Fruit fly (Drosophila melanogaster): ENCODE data around the gene fwd.

Gene fwd

DNA sequence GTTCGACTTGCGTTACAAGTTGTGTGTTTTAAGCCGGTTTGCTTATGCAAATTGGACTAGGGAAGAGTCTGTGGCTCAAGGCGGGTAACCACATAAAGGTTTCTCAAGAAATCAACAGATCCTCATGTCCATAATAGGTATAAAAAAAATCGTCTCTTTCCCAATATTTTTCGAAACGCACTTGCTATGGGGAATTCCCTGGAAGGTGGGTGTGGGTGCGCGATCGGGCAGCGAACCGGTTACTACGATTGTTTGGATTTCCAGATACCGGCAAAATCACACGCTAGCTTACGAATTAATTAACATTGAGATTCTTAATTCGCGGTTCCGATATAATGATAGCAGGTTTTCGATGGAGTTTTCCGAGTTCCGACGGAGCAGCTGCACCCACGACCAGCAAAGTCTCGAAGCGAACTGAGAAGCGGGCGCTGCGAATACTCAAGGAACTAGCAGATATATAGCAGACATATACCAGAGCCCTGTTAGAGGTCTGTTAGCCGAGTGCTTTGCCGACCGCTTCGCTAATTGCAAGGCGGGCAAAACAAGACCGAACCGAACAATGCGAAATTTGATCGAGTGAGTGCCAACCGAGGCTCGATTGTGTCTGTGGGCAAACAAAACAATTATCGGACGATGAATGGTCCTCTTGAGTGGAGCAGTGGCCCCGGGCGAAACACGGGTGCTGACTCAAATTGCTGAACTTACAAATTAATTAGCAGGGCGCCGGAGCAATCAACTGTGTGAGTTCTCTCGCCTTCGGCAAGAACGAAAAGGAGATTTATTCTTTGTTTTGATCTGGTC is 21.6 kb upstream of the fwd start:
- TF ChIP-seq CG7045 (GFP tag; optimal IDR thresholded peaks at IDR 0.05) (no peak), tj (GFP tag; optimal IDR thresholded peaks at IDR 0.05) (peak; percentile 86), cic (GFP tag; optimal IDR thresholded peaks at IDR 0.05) (peak; percentile 26), toe (GFP tag; optimal IDR thresholded peaks at IDR 0.05) (no peak), Mnt (GFP tag; optimal IDR thresholded peaks at IDR 0.05) (peak; percentile 0), bab1 (GFP tag; optimal IDR thresholded peaks at IDR 0.05) (peak; percentile 25), ovo (GFP tag; optimal IDR thresholded peaks at IDR 0.05) (no peak)

dm6 chr3L:340569-340968 is 20.9 kb upstream of the fwd start:
- TF ChIP-seq CG14711 (tag; optimal IDR thresholded peaks at IDR 0.05) (no peak), CG7101 (tag; optimal IDR thresholded peaks at IDR 0.05) (no peak), Crg-1 (GFP tag; optimal IDR thresholded peaks at IDR 0.05) (no peak), cic (GFP tag; optimal IDR thresholded peaks at IDR 0.05) (peak; percentile 24), cnc (optimal IDR thresholded peaks at IDR 0.05) (no peak), tj (GFP tag; optimal IDR thresholded peaks at IDR 0.05) (peak; percentile 90), pad (GFP tag; optimal IDR thresholded peaks at IDR 0.05) (no peak), kay (GFP tag; ENCODE audit: borderline replicate concordance) (no peak), Mnt (GFP tag; optimal IDR thresholded peaks at IDR 0.05) (no peak), bab1 (GFP tag; optimal IDR thresholded peaks at IDR 0.05) (no peak), CG7045 (GFP tag; optimal IDR thresholded peaks at IDR 0.05) (no peak), CG11617 (GFP tag; optimal IDR thresholded peaks at IDR 0.05) (no peak), Clk (GFP tag; optimal IDR thresholded peaks at IDR 0.05) (no peak), ovo (GFP tag; optimal IDR thresholded peaks at IDR 0.05) (no peak), CG12768 (GFP tag; optimal IDR thresholded peaks at IDR 0.05) (no peak), CG5204 (GFP tag; optimal IDR thresholded peaks at IDR 0.05) (no peak), CG33017 (tag; optimal IDR thresholded peaks at IDR 0.05) (no peak)

DNA sequence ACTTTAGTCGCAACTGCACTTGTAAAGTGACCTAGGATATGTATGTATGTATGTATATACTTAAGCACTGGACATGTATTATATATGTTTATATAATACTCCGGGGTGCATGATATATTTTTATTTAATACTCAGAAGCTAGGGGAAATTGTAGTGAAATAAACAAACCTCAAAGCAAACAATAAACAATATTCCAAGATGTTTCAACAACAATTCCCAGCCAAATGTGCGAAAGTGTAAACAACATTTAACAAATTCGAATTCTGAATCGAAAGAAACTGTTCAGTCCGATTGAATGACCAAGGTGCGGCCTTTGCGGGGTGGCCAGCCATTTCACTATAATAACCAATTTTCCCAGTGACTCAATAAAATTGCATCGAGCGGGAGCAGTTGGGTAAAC is 20.4 kb upstream of the fwd start:
- TF ChIP-seq CG7045 (GFP tag; optimal IDR thresholded peaks at IDR 0.05) (no peak), CG7101 (tag; optimal IDR thresholded peaks at IDR 0.05) (no peak), kay (GFP tag; ENCODE audit: borderline replicate concordance) (peak; percentile 94)

DNA sequence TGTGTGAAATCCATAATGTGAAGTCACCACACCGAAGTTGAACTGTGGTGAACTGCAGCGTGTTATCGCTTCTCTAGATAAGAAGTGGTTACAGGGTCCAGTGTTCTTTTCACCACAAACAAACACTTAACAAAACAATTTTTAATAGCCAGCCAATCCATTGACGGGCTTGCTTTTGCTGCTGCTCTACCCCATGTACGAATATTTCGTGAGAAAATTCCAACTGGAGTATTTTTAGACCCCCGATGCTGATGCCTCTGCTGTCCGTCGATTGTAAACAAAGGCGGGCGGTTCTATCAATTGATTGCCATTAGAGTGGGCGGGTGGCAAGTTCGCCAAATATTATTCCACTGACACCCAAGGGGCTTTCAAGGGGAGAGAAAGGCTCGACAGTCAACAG is 19.4 kb upstream of the fwd start:
- TF ChIP-seq ovo (GFP tag; optimal IDR thresholded peaks at IDR 0.05) (no peak), kay (GFP tag; ENCODE audit: borderline replicate concordance) (no peak), pad (GFP tag; optimal IDR thresholded peaks at IDR 0.05) (no peak), bab1 (GFP tag; optimal IDR thresholded peaks at IDR 0.05) (no peak), tj (GFP tag; optimal IDR thresholded peaks at IDR 0.05) (no peak), CG11617 (GFP tag; optimal IDR thresholded peaks at IDR 0.05) (no peak), cnc (optimal IDR thresholded peaks at IDR 0.05) (no peak), toe (GFP tag; optimal IDR thresholded peaks at IDR 0.05) (no peak), Clk (GFP tag; optimal IDR thresholded peaks at IDR 0.05) (no peak), CG7101 (tag; optimal IDR thresholded peaks at IDR 0.05) (no peak), CG5204 (GFP tag; optimal IDR thresholded peaks at IDR 0.05) (no peak), CG33017 (tag; optimal IDR thresholded peaks at IDR 0.05) (no peak), CG12768 (GFP tag; optimal IDR thresholded peaks at IDR 0.05) (no peak), CG7045 (GFP tag; optimal IDR thresholded peaks at IDR 0.05) (no peak), CG14711 (tag; optimal IDR thresholded peaks at IDR 0.05) (no peak), cic (GFP tag; optimal IDR thresholded peaks at IDR 0.05) (no peak), Hr96 (GFP tag; optimal IDR thresholded peaks at IDR 0.05) (no peak), CG1620 (GFP tag; optimal IDR thresholded peaks at IDR 0.05) (no peak), Crg-1 (GFP tag; optimal IDR thresholded peaks at IDR 0.05) (no peak)

dm6 chr3L:338116-338515 is 18.4 kb upstream of the fwd start:
- TF ChIP-seq Hr96 (GFP tag; optimal IDR thresholded peaks at IDR 0.05) (no peak), toe (GFP tag; optimal IDR thresholded peaks at IDR 0.05) (no peak), cnc (optimal IDR thresholded peaks at IDR 0.05) (no peak), CG14711 (tag; optimal IDR thresholded peaks at IDR 0.05) (no peak), CG12768 (GFP tag; optimal IDR thresholded peaks at IDR 0.05) (no peak), CG33017 (tag; optimal IDR thresholded peaks at IDR 0.05) (no peak), kay (GFP tag; ENCODE audit: borderline replicate concordance) (peak; percentile 91), CG11617 (GFP tag; optimal IDR thresholded peaks at IDR 0.05) (no peak), ovo (GFP tag; optimal IDR thresholded peaks at IDR 0.05) (no peak)

- TF ChIP-seq Mnt (GFP tag; optimal IDR thresholded peaks at IDR 0.05) (no peak), bab1 (GFP tag; optimal IDR thresholded peaks at IDR 0.05) (no peak)
Measured at dm6 chr3L:337148-337547, 17.5 kb upstream of the fwd start.

Data from whole organism, adult.